Fruit fly (Drosophila melanogaster): ENCODE data around the gene CG5815.

- TF ChIP-seq CG8478 (optimal IDR thresholded peaks at IDR 0.05) (no peak), CTCF (optimal IDR thresholded peaks at IDR 0.05) (no peak)
Observed at dm6 chr3R:27131408-27131807, 19.0 kb downstream of the CG5815 start.

Data from S2 (cell line).